Fruit fly (Drosophila melanogaster): ENCODE results near the gene Rrp40.

Gene Rrp40

dm6 chr2L:1723937-1724591 lies 4.5 kb upstream of the Rrp40 start, which contains the start of gene Rim2:
Gene Rim2 (minus strand): TSS chr2L:1724388.
- TF ChIP-seq cg (GFP tag; optimal IDR thresholded peaks at IDR 0.05) (no peak), chm (GFP tag; IDR thresholded peaks at IDR 0.05) (peak; percentile 68), z (GFP tag; IDR thresholded peaks at IDR 0.05) (0 out of 3 replicates have a peak, but pooled peaks have one; percentile 3), sens (GFP tag) (peak; percentile 73), CG9437 (GFP tag; optimal IDR thresholded peaks at IDR 0.05) (no peak), Dbx (GFP tag; IDR thresholded peaks at IDR 0.05) (0 out of 3 replicates have a peak, but pooled peaks have one; percentile 27), CG11456 (GFP tag; IDR thresholded peaks at IDR 0.05) (no peak), tll (GFP tag; optimal IDR thresholded peaks at IDR 0.05) (no peak), Side (GFP tag; optimal IDR thresholded peaks at IDR 0.05) (no peak), Dip2 (GFP tag; IDR thresholded peaks at IDR 0.05) (no peak), CG10147 (GFP tag; optimal IDR thresholded peaks at IDR 0.05) (no peak), CG7556 (GFP tag; optimal IDR thresholded peaks at IDR 0.05) (no peak), row (GFP tag; IDR thresholded peaks at IDR 0.05) (peak; percentile 45; the same call in 2 of the 3 replicates), Awh (GFP tag; IDR thresholded peaks at IDR 0.05) (0 out of 2 replicates have a peak, but pooled peaks have one; percentile 23), CG12219 (GFP tag; optimal IDR thresholded peaks at IDR 0.05) (no peak), CG4424 (GFP tag; optimal IDR thresholded peaks at IDR 0.05) (no peak), CG7357 (GFP tag; IDR thresholded peaks at IDR 0.05) (no peak), Dll (GFP tag; IDR thresholded peaks at IDR 0.05; ENCODE audit: partially characterized antibody) (no peak), Mes4 (GFP tag; optimal IDR thresholded peaks at IDR 0.05) (no peak), NK7.1 (GFP tag; optimal IDR thresholded peaks at IDR 0.05) (no peak), CG8281 (tag; optimal IDR thresholded peaks at IDR 0.05) (no peak), Oli (tag; optimal IDR thresholded peaks at IDR 0.05) (no peak), CG11398 (GFP tag; optimal IDR thresholded peaks at IDR 0.05) (no peak), HmgD (GFP tag; optimal IDR thresholded peaks at IDR 0.05) (peak; percentile 60), unc-4 (GFP tag; IDR thresholded peaks at IDR 0.05; ENCODE audit: partially characterized antibody) (peak; percentile 50), ci (GFP tag; IDR thresholded peaks at IDR 0.05) (peak; percentile 57; the same call in 2 of the 3 replicates), grau (tag; optimal IDR thresholded peaks at IDR 0.05) (peak; percentile 19), CG11247 (GFP tag; IDR thresholded peaks at IDR 0.05) (no peak), psq (GFP tag; optimal IDR thresholded peaks at IDR 0.05) (no peak), CG3847 (GFP tag; IDR thresholded peaks at IDR 0.05) (peak; percentile 30; the same call in 1 of the 2 replicates), CG32767 (GFP tag; IDR thresholded peaks at IDR 0.05) (no peak), eve (GFP tag; optimal IDR thresholded peaks at IDR 0.05) (no peak), zfh1 (GFP tag; IDR thresholded peaks at IDR 0.05) (no peak), CG18619 (GFP tag; optimal IDR thresholded peaks at IDR 0.05) (no peak), CG10366 (GFP tag; IDR thresholded peaks at IDR 0.05) (no peak), CG6175 (GFP tag; IDR thresholded peaks at IDR 0.05) (no peak), Pdp1 (GFP tag; optimal IDR thresholded peaks at IDR 0.05) (peak in 1 of 2 experiments; percentile 89), CG31388 (GFP tag; optimal IDR thresholded peaks at IDR 0.05) (no peak), HHEX (GFP tag; optimal IDR thresholded peaks at IDR 0.05) (no peak), Bgb (GFP tag; IDR thresholded peaks at IDR 0.05; ENCODE audit: partially characterized antibody) (peak; percentile 43; the same call in 1 of the 2 replicates), CG17802 (tag; optimal IDR thresholded peaks at IDR 0.05) (no peak), B-H2 (GFP tag; optimal IDR thresholded peaks at IDR 0.05) (peak; percentile 15), Dref (GFP tag; IDR thresholded peaks at IDR 0.05) (peak; percentile 39), Camta (GFP tag; optimal IDR thresholded peaks at IDR 0.05) (no peak), HmgZ (tag; optimal IDR thresholded peaks at IDR 0.05) (peak; percentile 75), tio (GFP tag; optimal IDR thresholded peaks at IDR 0.05) (no peak), ham (GFP tag; IDR thresholded peaks at IDR 0.05) (no peak), CG5180 (GFP tag; optimal IDR thresholded peaks at IDR 0.05) (no peak), cwo (GFP tag; optimal IDR thresholded peaks at IDR 0.05) (no peak), Hmr (GFP tag; optimal IDR thresholded peaks at IDR 0.05) (peak; percentile 78)

All from whole organism, embryonic.